Worm (Caenorhabditis elegans): Measurements from ENCODE around the gene mod-1.

mod-1 gene

ce11 chrV:8938445-8938844 is 24.6 kb upstream of the mod-1 start:
- TF ChIP-seq ama-1 (optimal IDR thresholded peaks at IDR 0.05) (peak; percentile 81), egl-27 (tag; optimal IDR thresholded peaks at IDR 0.05) (no peak), unc-62 (GFP tag; optimal IDR thresholded peaks at IDR 0.05) (no peak)

DNA sequence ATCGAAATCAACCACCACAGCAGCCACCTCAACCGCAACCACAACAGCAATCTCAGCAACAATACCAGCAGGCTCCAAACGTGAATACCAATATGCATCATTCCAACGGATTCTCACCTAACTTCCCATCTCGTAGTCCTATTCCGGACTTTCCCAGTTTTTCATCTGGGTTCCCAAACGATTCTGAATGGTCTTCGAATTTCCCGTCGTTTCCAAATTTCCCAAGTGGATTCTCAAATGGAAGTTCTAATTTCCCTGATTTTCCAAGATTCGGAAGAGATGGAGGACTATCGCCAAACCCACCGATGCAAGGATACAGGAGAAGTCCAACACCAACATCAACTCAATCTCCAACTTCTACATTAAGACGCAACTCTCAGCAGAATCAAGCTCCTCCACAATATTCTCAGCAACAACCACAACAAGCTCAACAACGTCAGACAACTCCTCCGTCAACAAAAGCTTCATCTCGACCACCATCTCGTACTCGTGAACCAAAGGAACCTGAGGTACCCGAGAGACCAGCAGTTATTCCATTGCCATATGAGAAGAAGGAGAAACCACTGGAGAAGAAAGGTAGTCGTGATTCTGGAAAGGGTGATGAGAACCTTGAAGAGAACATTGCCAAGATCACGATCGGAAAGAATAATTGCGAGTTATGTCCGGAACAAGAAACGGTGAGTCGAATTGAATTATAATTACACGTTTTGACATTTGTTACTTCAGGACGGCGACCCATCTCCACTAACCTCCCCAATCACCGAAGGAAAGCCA is 23.8 kb upstream of the mod-1 start:
- peak; percentile 64 for TF ChIP-seq ama-1 (optimal IDR thresholded peaks at IDR 0.05)
- TF ChIP-seq lin-39 (tag; optimal IDR thresholded peaks at IDR 0.05): no peak

DNA sequence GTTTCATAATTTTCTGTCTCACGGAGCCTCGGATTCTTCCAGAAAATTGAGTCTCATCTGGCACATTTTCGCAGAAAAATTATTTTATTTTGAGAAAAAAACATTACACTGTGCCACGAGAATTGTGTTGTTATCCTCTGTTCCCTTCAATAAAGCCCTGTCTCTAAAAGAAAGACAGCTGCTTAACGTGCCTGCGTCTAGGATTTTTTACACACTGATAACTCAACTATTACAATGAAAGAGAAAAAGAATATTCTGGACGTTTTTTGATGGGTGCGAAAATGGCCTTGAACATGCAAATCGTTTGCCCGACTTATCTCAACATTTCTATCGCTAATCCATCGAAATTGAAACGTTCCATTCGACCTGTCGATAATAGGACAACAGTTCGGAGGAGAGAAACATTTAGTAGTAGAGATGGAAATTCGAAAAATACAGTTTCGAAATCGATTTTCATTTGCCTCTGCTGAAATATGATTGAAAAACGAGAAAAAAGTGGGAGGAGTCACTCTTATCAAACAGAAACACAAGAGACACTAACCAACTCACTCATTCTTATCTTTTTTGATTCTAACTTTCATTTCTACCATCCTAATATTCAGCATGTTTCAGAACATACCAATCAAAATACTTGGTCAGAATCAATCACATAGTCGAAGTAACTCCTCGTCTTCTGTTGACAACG is 23.1 kb upstream of the mod-1 start:
- no peak for TF ChIP-seq elt-3 (tag; optimal IDR thresholded peaks at IDR 0.05)
- TF ChIP-seq sea-2 (GFP tag; optimal IDR thresholded peaks at IDR 0.05): no peak
- TF ChIP-seq nfya-1 (tag; optimal IDR thresholded peaks at IDR 0.05; ENCODE audit: insufficient read depth): peak; percentile 29
- TF ChIP-seq pqm-1 (tag; optimal IDR thresholded peaks at IDR 0.05): peak; percentile 33
- TF ChIP-seq nhr-25 (tag; optimal IDR thresholded peaks at IDR 0.05): peak; percentile 76
- TF ChIP-seq ztf-11 (tag; optimal IDR thresholded peaks at IDR 0.05): no peak
- peak; percentile 67 for TF ChIP-seq elt-2 (tag; optimal IDR thresholded peaks at IDR 0.05)
- peak; percentile 44 for TF ChIP-seq nhr-23 (tag; optimal IDR thresholded peaks at IDR 0.05)
- TF ChIP-seq ceh-28 (tag; optimal IDR thresholded peaks at IDR 0.05): peak; percentile 13
- TF ChIP-seq daf-12 (tag; optimal IDR thresholded peaks at IDR 0.05): no peak
- no peak for TF ChIP-seq ztf-4 (tag; optimal IDR thresholded peaks at IDR 0.05)
- TF ChIP-seq mdl-1 (tag; optimal IDR thresholded peaks at IDR 0.05): no peak

DNA sequence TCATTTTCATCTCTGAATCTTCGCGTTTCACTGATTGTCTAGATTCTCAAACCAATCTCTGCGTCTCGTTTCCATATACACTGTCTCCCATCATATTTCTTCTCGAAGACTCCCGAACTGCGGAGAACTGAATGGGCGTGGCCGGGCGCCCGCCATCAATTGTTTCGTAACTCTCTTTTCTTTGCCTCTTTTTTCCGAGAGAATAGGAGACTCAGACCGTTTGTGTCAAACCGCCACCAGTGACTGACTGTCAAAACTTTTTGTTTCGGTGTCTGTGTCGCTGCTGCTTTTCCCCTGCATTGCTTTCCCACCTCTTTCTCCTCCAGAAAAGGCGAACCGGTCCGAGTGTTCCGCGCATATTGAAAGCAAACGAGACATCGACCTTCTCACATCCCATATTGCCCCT is 22.3 kb upstream of the mod-1 start, which contains the start of gene unc-23:
TSS of gene unc-23 (plus strand) at position 176 of the 406 bp plus-strand sequence.
- TF ChIP-seq R02D3.7 (tag; optimal IDR thresholded peaks at IDR 0.05): peak; percentile 48
- no peak for TF ChIP-seq ceh-16 (tag; optimal IDR thresholded peaks at IDR 0.05)
- peak; percentile 35 for TF ChIP-seq pqm-1 (tag; optimal IDR thresholded peaks at IDR 0.05)
- peak; percentile 2 for TF ChIP-seq elt-1 (tag; optimal IDR thresholded peaks at IDR 0.05)
- TF ChIP-seq nhr-11 (tag; optimal IDR thresholded peaks at IDR 0.05): peak; percentile 68
- peak; percentile 86 for TF ChIP-seq jun-1 (tag; optimal IDR thresholded peaks at IDR 0.05)
- TF ChIP-seq nhr-76 (tag; optimal IDR thresholded peaks at IDR 0.05): no peak
- TF ChIP-seq elt-3 (tag; optimal IDR thresholded peaks at IDR 0.05): peak; percentile 31 to 67 (median 56)
- peak; percentile 26 for TF ChIP-seq lin-15B (tag; optimal IDR thresholded peaks at IDR 0.05)
- TF ChIP-seq lsy-12 (tag; optimal IDR thresholded peaks at IDR 0.05): peak; percentile 83
- TF ChIP-seq nhr-23 (tag; optimal IDR thresholded peaks at IDR 0.05): peak; percentile 86
- TF ChIP-seq ceh-28 (tag; optimal IDR thresholded peaks at IDR 0.05): peak; percentile 80
- TF ChIP-seq mml-1 (tag; optimal IDR thresholded peaks at IDR 0.05): peak; percentile 5
- TF ChIP-seq unc-39 (tag; optimal IDR thresholded peaks at IDR 0.05): no peak
- TF ChIP-seq nhr-25 (tag; optimal IDR thresholded peaks at IDR 0.05): peak; percentile 92
- TF ChIP-seq elt-2 (tag; optimal IDR thresholded peaks at IDR 0.05): peak; percentile 84
- peak; percentile 50 for TF ChIP-seq egl-27 (tag; optimal IDR thresholded peaks at IDR 0.05)
- TF ChIP-seq nhr-12 (tag; optimal IDR thresholded peaks at IDR 0.05): no peak
- TF ChIP-seq fos-1 (tag; optimal IDR thresholded peaks at IDR 0.05): peak; percentile 56
- TF ChIP-seq ama-1 (optimal IDR thresholded peaks at IDR 0.05): peak; percentile 56
- no peak for TF ChIP-seq fkh-10 (GFP tag; optimal IDR thresholded peaks at IDR 0.05)
- TF ChIP-seq ztf-11 (tag; optimal IDR thresholded peaks at IDR 0.05): no peak
- peak; percentile 44 for TF ChIP-seq lin-39 (tag; optimal IDR thresholded peaks at IDR 0.05)
- peak; percentile 78 for TF ChIP-seq nfya-1 (tag; optimal IDR thresholded peaks at IDR 0.05; ENCODE audit: insufficient read depth)
- peak; percentile 43 for TF ChIP-seq tbx-2 (tag; optimal IDR thresholded peaks at IDR 0.05)
- TF ChIP-seq nhr-43 (tag; optimal IDR thresholded peaks at IDR 0.05; ENCODE audit: poor library complexity, severe bottlenecking): peak; percentile 90
- TF ChIP-seq unc-62 (GFP tag; optimal IDR thresholded peaks at IDR 0.05): peak; percentile 70
- TF ChIP-seq eor-1 (tag; optimal IDR thresholded peaks at IDR 0.05): peak in 1 of 2 experiments; percentile 51
- TF ChIP-seq pha-4 (tag; optimal IDR thresholded peaks at IDR 0.05): peak; percentile 81
- no peak for TF ChIP-seq aly-2 (tag; optimal IDR thresholded peaks at IDR 0.05)

Measured in whole organism, L3 larva.